Worm (Caenorhabditis elegans): ENCODE data around the gene W04E12.9.

DNA sequence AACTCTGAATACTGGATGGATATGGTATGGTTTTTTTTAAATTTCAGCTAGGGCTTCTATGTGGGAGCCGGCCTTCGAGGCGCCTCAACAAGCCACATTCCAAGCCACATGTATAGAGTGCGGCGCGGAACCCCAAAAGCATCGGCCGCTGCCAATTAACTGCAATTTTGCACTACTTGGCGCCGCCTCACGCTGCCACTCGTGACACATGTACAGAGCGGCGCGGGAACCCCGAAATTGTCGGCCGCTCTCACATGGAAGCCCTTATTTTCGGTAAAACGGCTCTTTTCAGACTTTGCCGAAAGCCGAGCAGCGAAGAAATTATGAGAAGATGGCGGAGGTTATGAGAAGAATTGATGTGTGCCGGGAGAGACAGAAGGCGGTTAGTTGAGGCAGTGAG is 12.6 kb upstream of the W04E12.9 start:
- no peak for TF ChIP-seq nhr-27 (tag; optimal IDR thresholded peaks at IDR 0.05)
- no peak for TF ChIP-seq Y56A3A.18 (GFP tag; IDR thresholded peaks at IDR 0.05)
- TF ChIP-seq mes-4 (tag; optimal IDR thresholded peaks at IDR 0.05): no peak
- TF ChIP-seq ets-4 (GFP tag; optimal IDR thresholded peaks at IDR 0.05): no peak

All from whole organism, young adult.